Worm (Caenorhabditis elegans) whole organism, L3 larva: ENCODE measurements around the gene erh-1.

Experiments used
- R02D3.7 ChIP-seq: fragments of 150-350 bp; optimal IDR thresholded peaks from 2 replicates; lab custom pipeline; 2014; ENCODE audit warnings: missing biosample characterization, missing genetic modification characterization
- ama-1 ChIP-seq: fragments of 150-350 bp; optimal IDR thresholded peaks from 2 replicates; lab custom pipeline; 2018
- ceh-28 ChIP-seq: fragments of 150-350 bp; optimal IDR thresholded peaks from 2 replicates; lab custom pipeline; 2014; ENCODE audit warnings: missing biosample characterization, missing genetic modification reagents, missing genetic modification characterization
- ceh-82 ChIP-seq: fragments of 150-350 bp; optimal IDR thresholded peaks from 2 replicates; lab custom pipeline; 2014; ENCODE audit warnings: missing biosample characterization, missing genetic modification characterization
- ceh-9 ChIP-seq: sonication (generic microtip); optimal IDR thresholded peaks from 2 replicates; lab custom pipeline; 2018; ENCODE audit warnings: missing biosample characterization, missing genetic modification characterization
- daf-12 ChIP-seq: fragments of 150-350 bp; optimal IDR thresholded peaks from 2 replicates; lab custom pipeline; 2014; ENCODE audit warnings: missing biosample characterization, missing genetic modification reagents, missing genetic modification characterization
- egl-5 ChIP-seq: fragments of 150-350 bp; optimal IDR thresholded peaks from 2 replicates; lab custom pipeline; 2017; ENCODE audit warnings: missing biosample characterization, missing genetic modification reagents, missing genetic modification characterization, inconsistent platforms
- elt-1 ChIP-seq: fragments of 150-350 bp; optimal IDR thresholded peaks from 2 replicates; lab custom pipeline; 2014; ENCODE audit warnings: missing biosample characterization, missing genetic modification characterization
- elt-3 ChIP-seq, 3 experiments: fragments of 150-350 bp in 1 of 3; sonication (generic microtip) in 2 of 3; optimal IDR thresholded peaks; 2 replicates in 2 of 3; 4 replicates in 1 of 3; lab custom pipeline; 2014 to 2017; ENCODE audit warnings: missing biosample characterization in 3 of 3, missing genetic modification characterization in 3 of 3
- eor-1 ChIP-seq, 2 experiments: fragments of 150-350 bp; optimal IDR thresholded peaks; 2 replicates each; lab custom pipeline; 2014 to 2018; ENCODE audit warnings: missing biosample characterization in 2 of 2, missing genetic modification characterization in 2 of 2
- fos-1 ChIP-seq: fragments of 150-350 bp; optimal IDR thresholded peaks from 2 replicates; lab custom pipeline; 2014; ENCODE audit warnings: missing biosample characterization, missing genetic modification characterization
- jun-1 ChIP-seq: fragments of 150-350 bp; optimal IDR thresholded peaks from 2 replicates; lab custom pipeline; 2014; ENCODE audit warnings: missing biosample characterization, missing genetic modification reagents, missing genetic modification characterization
- mml-1 ChIP-seq: fragments of 150-350 bp; sonication (generic microtip); optimal IDR thresholded peaks from 3 replicates; lab custom pipeline; 2014; ENCODE audit warnings: missing biosample characterization, missing genetic modification characterization
- nfya-1 ChIP-seq: sonication (generic microtip); optimal IDR thresholded peaks from 2 replicates; lab custom pipeline; 2017; ENCODE audit warnings: missing genetic modification characterization, mild to moderate bottlenecking, missing compliant biosample characterization, antibody characterized with exemption, moderate library complexity; ENCODE audit not compliant: insufficient read depth
- nhr-11 ChIP-seq: fragments of 150-350 bp; optimal IDR thresholded peaks from 2 replicates; lab custom pipeline; 2014; ENCODE audit warnings: missing biosample characterization, missing genetic modification characterization
- nhr-12 ChIP-seq: fragments of 150-350 bp; optimal IDR thresholded peaks from 2 replicates; lab custom pipeline; 2014; ENCODE audit warnings: missing biosample characterization, missing genetic modification characterization
- nhr-23 ChIP-seq: fragments of 150-350 bp; optimal IDR thresholded peaks from 2 replicates; lab custom pipeline; 2014; ENCODE audit warnings: missing biosample characterization, missing genetic modification reagents, missing genetic modification characterization
- nhr-237 ChIP-seq: fragments of 150-350 bp; optimal IDR thresholded peaks from 2 replicates; lab custom pipeline; 2014; ENCODE audit warnings: missing biosample characterization, missing genetic modification characterization
- nhr-25 ChIP-seq: sonication (generic microtip); optimal IDR thresholded peaks from 2 replicates; lab custom pipeline; 2017; ENCODE audit warnings: missing biosample characterization, missing genetic modification characterization
- nhr-43 ChIP-seq: sonication (generic microtip); optimal IDR thresholded peaks from 2 replicates; lab custom pipeline; 2016; ENCODE audit warnings: mild to moderate bottlenecking, missing genetic modification characterization, missing compliant biosample characterization; ENCODE audit not compliant: poor library complexity, severe bottlenecking
- nhr-76 ChIP-seq: fragments of 150-350 bp; sonication (generic microtip); optimal IDR thresholded peaks from 5 replicates; lab custom pipeline; 2014; ENCODE audit warnings: missing biosample characterization, missing genetic modification characterization
- nhr-77 ChIP-seq: fragments of 150-350 bp; optimal IDR thresholded peaks from 2 replicates; lab custom pipeline; 2014; ENCODE audit warnings: missing biosample characterization, missing genetic modification characterization
- pha-4 ChIP-seq: fragments of 150-350 bp; optimal IDR thresholded peaks from 2 replicates; lab custom pipeline; 2014; ENCODE audit warnings: missing biosample characterization, missing genetic modification reagents, missing genetic modification characterization
- pqm-1 ChIP-seq: fragments of 150-350 bp; optimal IDR thresholded peaks from 2 replicates; lab custom pipeline; 2017; ENCODE audit warnings: missing biosample characterization, missing genetic modification characterization, inconsistent platforms
- sea-2 ChIP-seq: fragments of 150-350 bp; sonication (generic microtip); optimal IDR thresholded peaks from 4 replicates; lab custom pipeline; 2014; ENCODE audit warnings: missing biosample characterization, missing genetic modification reagents, missing genetic modification characterization
- skn-1 ChIP-seq: fragments of 150-350 bp; optimal IDR thresholded peaks from 2 replicates; lab custom pipeline; 2014; ENCODE audit warnings: missing biosample characterization, missing genetic modification characterization
- snpc-4 ChIP-seq: fragments of 150-350 bp; optimal IDR thresholded peaks from 2 replicates; lab custom pipeline; 2014; ENCODE audit warnings: missing biosample characterization, missing genetic modification characterization
- tbx-2 ChIP-seq: sonication (generic microtip); optimal IDR thresholded peaks from 2 replicates; lab custom pipeline; 2016; ENCODE audit warnings: mild to moderate bottlenecking, missing genetic modification characterization, missing compliant biosample characterization
- unc-39 ChIP-seq: sonication (generic microtip); optimal IDR thresholded peaks from 4 replicates; lab custom pipeline; 2017; ENCODE audit warnings: missing biosample characterization, missing genetic modification characterization
- zag-1 ChIP-seq: fragments of 150-350 bp; optimal IDR thresholded peaks from 2 replicates; lab custom pipeline; 2014; ENCODE audit warnings: missing biosample characterization, missing genetic modification characterization
- ztf-11 ChIP-seq: fragments of 150-350 bp; optimal IDR thresholded peaks from 2 replicates; lab custom pipeline; 2014; ENCODE audit warnings: missing biosample characterization, missing genetic modification characterization

erh-1 gene

DNA sequence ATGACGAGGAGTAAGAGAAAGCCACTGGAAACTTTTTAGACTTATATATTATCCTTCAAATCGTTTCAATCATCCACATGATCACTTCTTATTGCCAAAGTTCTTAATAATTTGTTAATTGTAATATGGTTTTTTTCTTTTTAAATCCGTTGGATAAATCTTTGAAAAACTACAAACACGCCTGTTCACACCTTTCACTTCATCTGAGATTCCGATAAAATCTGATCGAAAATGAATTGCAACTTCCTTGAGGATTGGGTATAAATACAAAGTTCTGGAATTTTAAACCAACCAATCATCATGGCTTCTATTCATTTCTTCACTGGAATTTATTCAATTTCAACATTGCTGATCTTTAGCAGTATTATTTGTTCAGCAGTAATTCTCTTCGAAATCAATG, 18.3 kb downstream of the erh-1 start, which contains the start of gene col-152:
Gene col-152 (plus strand): TSS at position 301 of the 400 bp plus-strand sequence.
- TF ChIP-seq sea-2 (GFP tag; lab: Kevin White, UChicago) (no peak), ceh-9 (no peak), nhr-77 (tag; lab: Kevin White, UChicago) (no peak), daf-12 (no peak), ztf-11 (tag; lab: Kevin White, UChicago) (no peak), jun-1 (tag; lab: Kevin White, UChicago) (no peak), nfya-1 (tag; lab: Kevin White, UChicago) (no peak), fos-1 (tag; lab: Kevin White, UChicago) (no peak), nhr-76 (tag; lab: Kevin White, UChicago) (no peak), skn-1 (tag; lab: Kevin White, UChicago) (no peak), elt-3 (tag; optimal IDR thresholded peaks at IDR 0.05; lab: Kevin White, UChicago) (no peak), eor-1 (tag; optimal IDR thresholded peaks at IDR 0.05; lab: Kevin White, UChicago) (no peak), nhr-237 (tag; lab: Kevin White, UChicago) (no peak)
- TF ChIP-seq, all 47 proteins: peak for 0

- TF ChIP-seq sea-2 (GFP tag; lab: Kevin White, UChicago) (no peak), R02D3.7 (tag; lab: Kevin White, UChicago) (no peak), snpc-4 (tag; lab: Kevin White, UChicago) (no peak), pqm-1 (tag; lab: Kevin White, UChicago) (no peak), ceh-28 (tag; lab: Kevin White, UChicago) (no peak)
- TF ChIP-seq, all 47 proteins: peak for 0
Observed at ce11 chrV:10557676-10558075, 21.3 kb downstream of the erh-1 start, which contains the start of gene best-14. TSS of gene best-14 (plus strand) at chrV:10557976.

- peak; percentile 24 for TF ChIP-seq nhr-25 (tag; lab: Kevin White, UChicago)
- TF ChIP-seq elt-3 (tag; optimal IDR thresholded peaks at IDR 0.05; lab: Kevin White, UChicago) = peak in 1 of 3 experiments; percentile 55
- peak; percentile 40 for TF ChIP-seq nhr-23
- no peak for TF ChIP-seq pha-4 (tag; lab: Kevin White, UChicago)
- no peak for TF ChIP-seq nhr-76 (tag; lab: Kevin White, UChicago)
- TF ChIP-seq, all 47 proteins: peak for 3
Observed at ce11 chrV:10557094-10557493, 21.8 kb downstream of the erh-1 start.

DNA sequence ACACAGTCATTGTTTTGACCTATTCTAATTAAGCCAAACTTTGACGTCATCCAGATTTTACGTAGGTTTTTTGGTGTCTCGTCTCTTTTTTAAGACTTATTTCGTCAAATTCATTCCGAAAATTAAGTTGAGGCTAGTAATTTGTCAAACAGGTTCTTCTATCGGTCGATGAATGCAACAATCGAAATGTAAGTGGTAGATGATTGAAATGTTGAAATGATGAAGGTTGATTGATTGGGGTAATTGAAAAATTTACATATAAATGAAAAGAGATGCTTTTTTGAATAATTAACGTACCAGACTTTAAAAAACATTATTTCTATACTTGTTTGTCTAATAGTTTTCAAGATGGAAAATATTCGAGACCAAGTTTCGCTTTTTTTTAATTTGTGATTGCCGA, 22.6 kb downstream of the erh-1 start:
- TF ChIP-seq ama-1 (lab: Kevin White, UChicago) (no peak), egl-5 (tag; lab: Kevin White, UChicago) (no peak)

DNA sequence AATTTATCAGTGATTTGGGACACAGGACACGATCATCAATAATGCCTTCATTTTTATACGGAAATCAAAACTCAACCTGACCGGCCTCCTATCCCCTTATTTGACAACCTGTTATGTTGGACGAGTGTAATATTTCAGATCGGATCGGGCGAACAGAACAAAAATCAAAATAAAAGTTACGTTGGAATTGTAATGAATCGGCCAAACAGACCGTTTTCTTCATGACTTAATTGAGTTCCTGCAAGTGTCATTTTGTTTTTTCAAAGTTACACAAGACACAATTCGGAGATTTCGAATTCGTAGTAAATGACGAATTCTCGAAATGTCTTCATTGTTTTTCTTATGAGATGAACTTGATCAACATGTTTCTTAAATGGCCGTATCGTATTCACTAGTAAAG, 23.7 kb downstream of the erh-1 start, which contains the start of gene F32G8.3:
Gene F32G8.3 (minus strand): TSS at position 101 of the 400 bp plus-strand sequence.
- TF ChIP-seq daf-12 (no peak), nhr-11 (tag; lab: Kevin White, UChicago) (no peak), elt-1 (tag; lab: Kevin White, UChicago) (no peak)

DNA sequence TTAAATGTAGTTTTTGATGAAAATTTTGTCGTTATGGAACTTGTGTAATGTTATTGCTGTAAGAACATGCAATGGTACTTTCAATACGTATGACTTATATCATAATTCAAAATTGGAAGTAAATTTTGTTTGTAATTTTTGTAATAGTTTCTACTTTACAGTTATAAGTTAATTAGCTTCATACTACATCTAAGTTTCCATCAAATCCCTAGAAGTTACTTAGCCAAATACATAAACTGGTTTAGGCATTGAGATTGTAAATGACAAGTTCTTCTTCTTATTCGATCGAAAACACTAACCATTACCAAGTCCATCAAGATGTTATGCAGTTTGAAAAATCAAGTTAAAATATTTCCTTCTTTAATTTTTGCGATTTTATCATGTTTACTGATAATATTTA, 29.2 kb downstream of the erh-1 start, which contains the start of gene F32G8.2:
Gene F32G8.2 (plus strand): TSS at position 301 of the 400 bp plus-strand sequence.
- no peak for TF ChIP-seq nhr-43 (tag; lab: Kevin White, UChicago)
- TF ChIP-seq fos-1 (tag; lab: Kevin White, UChicago) = no peak
- no peak for TF ChIP-seq R02D3.7 (tag; lab: Kevin White, UChicago)
- no peak for TF ChIP-seq zag-1 (tag; lab: Kevin White, UChicago)
- TF ChIP-seq mml-1 (tag; lab: Kevin White, UChicago) = no peak
- TF ChIP-seq pqm-1 (tag; lab: Kevin White, UChicago) = no peak
- TF ChIP-seq ceh-82 (tag; lab: Kevin White, UChicago) = no peak
- TF ChIP-seq nhr-237 (tag; lab: Kevin White, UChicago) = no peak
- no peak for TF ChIP-seq snpc-4 (tag; lab: Kevin White, UChicago)
- TF ChIP-seq pha-4 (tag; lab: Kevin White, UChicago) = no peak
- no peak for TF ChIP-seq nhr-12 (tag; lab: Kevin White, UChicago)
- TF ChIP-seq sea-2 (GFP tag; lab: Kevin White, UChicago) = no peak
- no peak for TF ChIP-seq tbx-2 (tag; lab: Kevin White, UChicago)
- TF ChIP-seq ceh-28 (tag; lab: Kevin White, UChicago) = no peak
- TF ChIP-seq unc-39 (tag; lab: Kevin White, UChicago) = no peak
- TF ChIP-seq nhr-76 (tag; lab: Kevin White, UChicago) = no peak
